Worm (Caenorhabditis elegans): ENCODE measurements around the gene srh-149.

DNA sequence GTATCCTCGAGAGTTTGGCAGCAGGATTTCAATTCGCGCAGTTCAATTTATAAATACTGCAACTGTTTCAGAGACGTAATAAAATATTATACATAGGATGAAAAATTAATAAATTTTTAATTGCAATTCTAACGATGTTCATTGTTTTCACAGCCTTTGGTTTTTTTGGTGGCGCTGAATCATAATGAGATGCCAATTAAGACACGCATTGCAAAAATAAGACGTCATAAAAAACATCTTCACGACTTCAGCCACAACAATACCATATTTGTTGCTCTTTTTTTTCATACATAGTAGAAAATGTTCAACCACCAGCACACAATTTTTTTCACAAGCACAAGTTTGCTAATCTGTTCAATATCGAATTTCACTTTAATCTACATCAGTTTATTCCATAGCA, 31.3 kb upstream of the srh-149 start, which contains the start of gene str-56:
- TF ChIP-seq nhr-11 (tag; optimal IDR thresholded peaks at IDR 0.05) (no peak), fos-1 (tag; optimal IDR thresholded peaks at IDR 0.05) (no peak), nhr-23 (tag; optimal IDR thresholded peaks at IDR 0.05) (no peak), ceh-82 (tag; optimal IDR thresholded peaks at IDR 0.05) (no peak), R02D3.7 (tag; optimal IDR thresholded peaks at IDR 0.05) (no peak), sma-9 (GFP tag; optimal IDR thresholded peaks at IDR 0.05) (no peak), sma-9 (tag; optimal IDR thresholded peaks at IDR 0.05) (no peak), ama-1 (optimal IDR thresholded peaks at IDR 0.05) (no peak), egl-27 (tag; optimal IDR thresholded peaks at IDR 0.05) (no peak), nhr-25 (tag; optimal IDR thresholded peaks at IDR 0.05) (no peak)

Measured in whole organism, L2 larva.